Fruit fly (Drosophila melanogaster) whole organism, prepupa: ENCODE measurements around the gene unc80.
A peak's percentile ranks its signal among the peaks of the same experiment; 100 is the strongest.

Source experiments
- CG10631 ChIP-seq: fragments of 200-800 bp; sonication (Bioruptor generic); optimal IDR thresholded peaks from 2 replicates; lab custom pipeline; 2016; ENCODE audit warnings: missing biosample characterization, missing genetic modification characterization
- CG10669 ChIP-seq: fragments of 200-800 bp; sonication (Bioruptor generic); optimal IDR thresholded peaks from 3 replicates; lab custom pipeline; 2018; ENCODE audit warnings: missing biosample characterization, mild to moderate bottlenecking, missing genetic modification characterization, moderate library complexity
- CG11762 ChIP-seq: fragments of 200-800 bp; sonication (Bioruptor generic); optimal IDR thresholded peaks from 3 replicates; lab custom pipeline; 2016; ENCODE audit warnings: missing biosample characterization, missing genetic modification characterization; ENCODE audit not compliant: insufficient read depth
- CG11902 ChIP-seq: fragments of 200-800 bp; sonication (Bioruptor generic); optimal IDR thresholded peaks from 3 replicates; lab custom pipeline; 2016; ENCODE audit warnings: missing biosample characterization, missing genetic modification characterization
- CG1621 ChIP-seq: fragments of 200-800 bp; sonication (Bioruptor generic); optimal IDR thresholded peaks from 3 replicates; lab custom pipeline; 2018; ENCODE audit warnings: missing biosample characterization, mild to moderate bottlenecking, missing genetic modification characterization
- CG16779 ChIP-seq: fragments of 200-800 bp; sonication (Bioruptor generic); optimal IDR thresholded peaks from 3 replicates; lab custom pipeline; 2017; ENCODE audit warnings: missing biosample characterization, mild to moderate bottlenecking, missing genetic modification characterization
- CG3032 ChIP-seq: fragments of 200-800 bp; optimal IDR thresholded peaks from 2 replicates; lab custom pipeline; 2019; ENCODE audit warnings: missing biosample characterization, mild to moderate bottlenecking, missing genetic modification characterization, moderate library complexity
- CG31627 ChIP-seq: fragments of 200-800 bp; sonication (Bioruptor generic); optimal IDR thresholded peaks from 3 replicates; lab custom pipeline; 2016; ENCODE audit warnings: missing biosample characterization, missing genetic modification characterization
- CG32006 ChIP-seq: fragments of 200-800 bp; sonication (Bioruptor generic); optimal IDR thresholded peaks from 3 replicates; lab custom pipeline; 2017; ENCODE audit warnings: missing biosample characterization, mild to moderate bottlenecking, missing genetic modification characterization
- CG3919 ChIP-seq: fragments of 200-800 bp; sonication (Bioruptor generic); optimal IDR thresholded peaks from 3 replicates; lab custom pipeline; 2016; ENCODE audit warnings: missing biosample characterization, missing genetic modification characterization
- CG4318 ChIP-seq: fragments of 200-800 bp; sonication (Bioruptor generic); optimal IDR thresholded peaks from 3 replicates; lab custom pipeline; 2017; ENCODE audit warnings: missing biosample characterization, mild to moderate bottlenecking, missing genetic modification characterization
- CG6163 ChIP-seq: fragments of 200-800 bp; sonication (Bioruptor generic); IDR thresholded peaks from 3 replicates; pipeline ENCODE4 v1.3.6; 2022; ENCODE audit warnings: missing biosample characterization, missing genetic modification characterization
- CG6276 ChIP-seq: fragments of 200-800 bp; sonication (Bioruptor generic); optimal IDR thresholded peaks from 2 replicates; lab custom pipeline; 2017; ENCODE audit warnings: missing biosample characterization, mild to moderate bottlenecking, missing genetic modification characterization
- CG6792 ChIP-seq: fragments of 200-800 bp; sonication (Bioruptor generic); optimal IDR thresholded peaks from 3 replicates; lab custom pipeline; 2016; ENCODE audit warnings: missing biosample characterization, missing genetic modification characterization
- CG6808 ChIP-seq: fragments of 200-800 bp; sonication (Bioruptor generic); optimal IDR thresholded peaks from 3 replicates; lab custom pipeline; 2017; ENCODE audit warnings: missing biosample characterization, missing genetic modification characterization, mild to moderate bottlenecking, moderate library complexity, missing genetic modification reagents
- CG6854 ChIP-seq: fragments of 200-800 bp; sonication (Bioruptor generic); optimal IDR thresholded peaks from 2 replicates; lab custom pipeline; 2017; ENCODE audit warnings: missing biosample characterization, mild to moderate bottlenecking, missing genetic modification characterization
- CG7368 ChIP-seq: fragments of 200-800 bp; sonication (Bioruptor generic); optimal IDR thresholded peaks from 3 replicates; lab custom pipeline; 2016; ENCODE audit warnings: missing biosample characterization, missing genetic modification characterization
- CG8119 ChIP-seq: fragments of 200-800 bp; sonication (Bioruptor generic); IDR thresholded peaks from 3 replicates; pipeline ENCODE4 v1.3.6; 2022; ENCODE audit warnings: missing biosample characterization, missing genetic modification characterization
- CG8319 ChIP-seq: fragments of 200-800 bp; sonication (Bioruptor generic); optimal IDR thresholded peaks from 3 replicates; lab custom pipeline; 2016; ENCODE audit warnings: missing biosample characterization, missing genetic modification characterization
- CG9139 ChIP-seq: fragments of 200-800 bp; sonication (Bioruptor generic); optimal IDR thresholded peaks from 3 replicates; lab custom pipeline; 2017; ENCODE audit warnings: missing biosample characterization, mild to moderate bottlenecking, missing genetic modification characterization
- Eip78C ChIP-seq: fragments of 200-800 bp; sonication (Bioruptor generic); peaks from one replicate; lab custom pipeline; 2016; ENCODE audit warnings: missing biosample characterization, missing genetic modification characterization
- Eip93F ChIP-seq: fragments of 200-800 bp; sonication (Bioruptor generic); optimal IDR thresholded peaks from 2 replicates; lab custom pipeline; 2016; ENCODE audit warnings: missing biosample characterization, mild to moderate bottlenecking, missing genetic modification characterization
- Ets21C ChIP-seq: fragments of 200-800 bp; sonication (Bioruptor generic); optimal IDR thresholded peaks from 3 replicates; lab custom pipeline; 2016; ENCODE audit warnings: missing biosample characterization, missing genetic modification characterization
- Ets96B ChIP-seq: fragments of 200-800 bp; optimal IDR thresholded peaks from 2 replicates; lab custom pipeline; 2019; ENCODE audit warnings: missing biosample characterization, mild to moderate bottlenecking, missing genetic modification characterization, moderate library complexity
- Gug ChIP-seq: fragments of 200-800 bp; sonication (Bioruptor generic); IDR thresholded peaks from 2 replicates; pipeline ENCODE4 v1.3.6; 2022; ENCODE audit warnings: missing biosample characterization, missing genetic modification characterization
- Hr38 ChIP-seq: sonication (Bioruptor generic); optimal IDR thresholded peaks from 2 replicates; lab custom pipeline; 2016; ENCODE audit warnings: missing biosample characterization, missing genetic modification characterization
- Hr39 ChIP-seq: fragments of 200-800 bp; sonication (Bioruptor generic); optimal IDR thresholded peaks from 2 replicates; lab custom pipeline; 2016; ENCODE audit warnings: missing biosample characterization, missing genetic modification characterization
- Hr4 ChIP-seq: fragments of 200-800 bp; sonication (Bioruptor generic); optimal IDR thresholded peaks from 3 replicates; lab custom pipeline; 2016; ENCODE audit warnings: missing biosample characterization, missing genetic modification characterization
- Met ChIP-seq: fragments of 200-800 bp; sonication (Bioruptor generic); optimal IDR thresholded peaks from 3 replicates; lab custom pipeline; 2016; ENCODE audit warnings: missing biosample characterization, missing genetic modification characterization
- Smox ChIP-seq: fragments of 200-800 bp; sonication (Bioruptor generic); optimal IDR thresholded peaks from 3 replicates; lab custom pipeline; 2016; ENCODE audit warnings: missing biosample characterization, missing genetic modification characterization
- Sox102F ChIP-seq: fragments of 200-800 bp; sonication (Bioruptor generic); optimal IDR thresholded peaks from 2 replicates; lab custom pipeline; 2016; ENCODE audit warnings: missing biosample characterization, mild to moderate bottlenecking, missing genetic modification characterization
- achi ChIP-seq: fragments of 200-800 bp; sonication (Bioruptor generic); optimal IDR thresholded peaks from 3 replicates; lab custom pipeline; 2016; ENCODE audit warnings: missing biosample characterization, missing genetic modification characterization
- acj6 ChIP-seq: fragments of 200-800 bp; sonication (Bioruptor generic); optimal IDR thresholded peaks from 3 replicates; lab custom pipeline; 2016; ENCODE audit warnings: missing biosample characterization, missing genetic modification characterization
- cyc ChIP-seq: fragments of 200-800 bp; sonication (Bioruptor generic); optimal IDR thresholded peaks from 3 replicates; lab custom pipeline; 2016; ENCODE audit warnings: missing biosample characterization, missing genetic modification characterization
- dac ChIP-seq: fragments of 200-800 bp; sonication (Bioruptor generic); optimal IDR thresholded peaks from 2 replicates; lab custom pipeline; 2017; ENCODE audit warnings: missing biosample characterization, mild to moderate bottlenecking, missing genetic modification characterization
- dsx ChIP-seq: fragments of 200-800 bp; optimal IDR thresholded peaks from 3 replicates; lab custom pipeline; 2019; ENCODE audit warnings: missing biosample characterization, mild to moderate bottlenecking, missing genetic modification characterization, moderate library complexity; ENCODE audit not compliant: poor library complexity, severe bottlenecking
- eg ChIP-seq: fragments of 200-800 bp; sonication (Bioruptor generic); IDR thresholded peaks from 3 replicates; pipeline ENCODE4 v1.3.6; 2022; ENCODE audit warnings: missing biosample characterization, missing genetic modification characterization
- fd85E ChIP-seq: fragments of 200-800 bp; sonication (Bioruptor generic); optimal IDR thresholded peaks from 3 replicates; lab custom pipeline; 2016; ENCODE audit warnings: missing biosample characterization, missing genetic modification characterization
- fkh ChIP-seq: fragments of 200-800 bp; sonication (Bioruptor generic); optimal IDR thresholded peaks from 3 replicates; lab custom pipeline; 2017; ENCODE audit warnings: missing biosample characterization, mild to moderate bottlenecking, missing genetic modification characterization, moderate library complexity
- net ChIP-seq: fragments of 200-800 bp; sonication (Bioruptor generic); optimal IDR thresholded peaks from 3 replicates; lab custom pipeline; 2016; ENCODE audit warnings: missing biosample characterization, missing genetic modification characterization
- spab ChIP-seq: fragments of 200-800 bp; sonication (Bioruptor generic); optimal IDR thresholded peaks from 2 replicates; lab custom pipeline; 2017; ENCODE audit warnings: missing biosample characterization, mild to moderate bottlenecking, missing genetic modification characterization, missing genetic modification reagents
- ss ChIP-seq, 2 experiments: fragments of 200-800 bp; sonication (Bioruptor generic); optimal IDR thresholded peaks; 2 replicates in 1 of 2; 3 replicates in 1 of 2; lab custom pipeline; 2017 to 2018; ENCODE audit warnings: mild to moderate bottlenecking in 2 of 2, missing biosample characterization in 2 of 2, missing genetic modification characterization in 2 of 2, moderate library complexity in 1 of 2
- svp ChIP-seq: fragments of 200-800 bp; sonication (Bioruptor generic); peaks from one replicate; lab custom pipeline; 2016; ENCODE audit warnings: missing biosample characterization, missing genetic modification characterization
- vri ChIP-seq: fragments of 200-800 bp; sonication (Bioruptor generic); optimal IDR thresholded peaks from 3 replicates; lab custom pipeline; 2016; ENCODE audit warnings: missing biosample characterization, mild to moderate bottlenecking, missing genetic modification characterization

The unc80 gene

dm6 chr3R:27685539-27686012 is 23.3 kb downstream of the unc80 start, which contains the start of gene CG12880 (continued):
- TF ChIP-seq CG6276 (GFP tag; lab: Kevin White, UChicago) (peak; percentile 40), eg (GFP tag; lab: Robert Waterston, UW) (no peak), CG7368 (GFP tag; lab: Kevin White, UChicago) (no peak), Smox (GFP tag; lab: Kevin White, UChicago) (peak; percentile 28), CG32006 (GFP tag; lab: Kevin White, UChicago) (peak; percentile 69), Gug (GFP tag; lab: Robert Waterston, UW) (0 out of 2 replicates have a peak, but pooled peaks have one; percentile 13), Hr38 (no peak), Ets96B (tag; lab: Kevin White, UChicago) (peak; percentile 23), CG6792 (peak; percentile 28), CG3032 (tag; lab: Kevin White, UChicago) (peak; percentile 26), Met (GFP tag; lab: Kevin White, UChicago) (peak; percentile 51), dac (no peak), Eip93F (no peak), ss (GFP tag; optimal IDR thresholded peaks at IDR 0.05; lab: Kevin White, UChicago) (peak in 1 of 2 experiments; percentile 48), cyc (GFP tag; lab: Kevin White, UChicago) (peak; percentile 10), CG6808 (GFP tag; lab: Kevin White, UChicago) (peak; percentile 61), dsx (GFP tag; lab: Kevin White, UChicago) (no peak)
- TF ChIP-seq, all 60 proteins: peak for 33

- TF ChIP-seq Eip78C (GFP tag; lab: Kevin White, UChicago) = no peak
- peak in 1 of 2 experiments; percentile 69 for TF ChIP-seq ss (GFP tag; optimal IDR thresholded peaks at IDR 0.05; lab: Kevin White, UChicago)
Observed at dm6 chr3R:27688034-27688433, 25.8 kb downstream of the unc80 start, which contains the start of gene CG31055. Gene CG31055, minus strand, starts transcription at chr3R:27688134.

- TF ChIP-seq CG32006 (GFP tag; lab: Kevin White, UChicago) = no peak
- no peak for TF ChIP-seq CG8119
- peak; percentile 52 for TF ChIP-seq svp
- TF ChIP-seq achi (GFP tag; lab: Kevin White, UChicago) = no peak
- no peak for TF ChIP-seq CG10631 (GFP tag; lab: Kevin White, UChicago)
- TF ChIP-seq fd85E (GFP tag; lab: Kevin White, UChicago) = no peak
- no peak for TF ChIP-seq Gug (GFP tag; lab: Robert Waterston, UW)
- TF ChIP-seq CG11762 (GFP tag; lab: Kevin White, UChicago) = no peak
- TF ChIP-seq acj6 (GFP tag; lab: Kevin White, UChicago) = no peak
- no peak for TF ChIP-seq CG6854 (GFP tag; lab: Kevin White, UChicago)
- TF ChIP-seq Hr4 (GFP tag; lab: Kevin White, UChicago) = no peak
- no peak for TF ChIP-seq Ets96B (tag; lab: Kevin White, UChicago)
- TF ChIP-seq eg (GFP tag; lab: Robert Waterston, UW) = no peak
- no peak for TF ChIP-seq CG4318
- TF ChIP-seq Ets21C (GFP tag; lab: Kevin White, UChicago) = no peak
- no peak for TF ChIP-seq dac
- no peak for TF ChIP-seq CG6163 (GFP tag; lab: Robert Waterston, UW)
- TF ChIP-seq Smox (GFP tag; lab: Kevin White, UChicago) = no peak
- TF ChIP-seq spab = no peak
- peak; percentile 25 for TF ChIP-seq Sox102F (GFP tag; lab: Kevin White, UChicago)
- TF ChIP-seq CG6276 (GFP tag; lab: Kevin White, UChicago) = no peak
- TF ChIP-seq Eip78C (GFP tag; lab: Kevin White, UChicago) = peak; percentile 55
- TF ChIP-seq ss (GFP tag; optimal IDR thresholded peaks at IDR 0.05; lab: Kevin White, UChicago) = peak in 1 of 2 experiments; percentile 75
- no peak for TF ChIP-seq CG10669 (GFP tag; lab: Kevin White, UChicago)
- no peak for TF ChIP-seq CG9139
- no peak for TF ChIP-seq CG1621 (tag; lab: Kevin White, UChicago)
- no peak for TF ChIP-seq net
- no peak for TF ChIP-seq CG8319 (GFP tag; lab: Kevin White, UChicago)
- no peak for TF ChIP-seq fkh (GFP tag; lab: Kevin White, UChicago)
- TF ChIP-seq cyc (GFP tag; lab: Kevin White, UChicago) = no peak
- no peak for TF ChIP-seq Hr39 (GFP tag; lab: Kevin White, UChicago)
- TF ChIP-seq Met (GFP tag; lab: Kevin White, UChicago) = no peak
- no peak for TF ChIP-seq CG6808 (GFP tag; lab: Kevin White, UChicago)
- TF ChIP-seq CG16779 (tag; lab: Kevin White, UChicago) = no peak
- TF ChIP-seq CG31627 (GFP tag; lab: Kevin White, UChicago) = no peak
- TF ChIP-seq CG11902 = no peak
- peak; percentile 62 for TF ChIP-seq vri (GFP tag; lab: Kevin White, UChicago)
- no peak for TF ChIP-seq CG3919
Observed at dm6 chr3R:27692645-27693307, 30.5 kb downstream of the unc80 start.
